Fruit fly (Drosophila melanogaster): ENCODE measurements around the gene mtTFB1.

The mtTFB1 gene

DNA sequence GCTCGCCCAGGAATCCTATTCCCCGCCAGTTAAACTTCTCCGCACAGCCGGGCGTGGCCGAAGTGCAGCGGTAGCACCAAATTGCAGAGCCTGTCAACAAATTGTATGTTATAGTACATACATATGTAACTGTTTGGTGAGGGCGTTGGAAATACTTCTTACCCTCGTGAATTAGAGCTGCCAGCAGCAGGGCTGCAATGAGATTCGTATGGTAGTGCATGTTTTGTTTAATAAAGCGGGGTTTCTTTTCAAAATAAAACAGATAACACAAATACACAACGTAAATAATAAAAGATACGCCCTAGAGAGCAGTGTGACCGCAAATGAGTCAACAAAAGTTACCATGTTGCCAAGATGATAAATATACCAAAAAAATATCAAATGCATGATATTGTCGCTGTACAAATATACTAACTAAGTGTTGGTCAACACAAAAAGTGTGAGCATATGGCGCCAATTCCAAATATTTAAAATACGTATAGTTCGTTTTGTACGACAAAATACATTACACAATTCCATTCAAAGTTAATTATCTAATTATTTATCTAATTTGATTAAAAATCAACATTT, 2.4 kb downstream of the mtTFB1 start, which contains the start of gene crim (continued):
- TF ChIP-seq Kr (GFP tag; optimal IDR thresholded peaks at IDR 0.05) (no peak), MTF-1 (GFP tag; optimal IDR thresholded peaks at IDR 0.05; ENCODE audit: borderline replicate concordance) (no peak), salm (tag; optimal IDR thresholded peaks at IDR 0.05) (no peak), grau (tag; optimal IDR thresholded peaks at IDR 0.05) (peak; percentile 2), CG4730 (GFP tag; IDR thresholded peaks at IDR 0.05) (no peak), Oli (tag; optimal IDR thresholded peaks at IDR 0.05) (no peak), Drgx (GFP tag; IDR thresholded peaks at IDR 0.05) (no peak), CG14965 (GFP tag; optimal IDR thresholded peaks at IDR 0.05; ENCODE audit: borderline replicate concordance) (no peak), rib (GFP tag; IDR thresholded peaks at IDR 0.05) (no peak), da (GFP tag; optimal IDR thresholded peaks at IDR 0.05) (no peak), Sox100B (GFP tag; optimal IDR thresholded peaks at IDR 0.05) (no peak), Doc2 (GFP tag; IDR thresholded peaks at IDR 0.05) (no peak), CG13424 (tag; optimal IDR thresholded peaks at IDR 0.05) (no peak), CG31388 (GFP tag; optimal IDR thresholded peaks at IDR 0.05) (no peak), fu2 (GFP tag; optimal IDR thresholded peaks at IDR 0.05) (no peak), CG14710 (tag; optimal IDR thresholded peaks at IDR 0.05) (peak; percentile 62), sim (GFP tag; IDR thresholded peaks at IDR 0.05) (no peak), CG17912 (GFP tag; optimal IDR thresholded peaks at IDR 0.05) (no peak), CTCF (GFP tag; optimal IDR thresholded peaks at IDR 0.05) (peak; percentile 18), Nf-YC (tag; optimal IDR thresholded peaks at IDR 0.05) (peak; percentile 28), Dbx (GFP tag; IDR thresholded peaks at IDR 0.05) (0 out of 3 replicates have a peak, but pooled peaks have one; percentile 14), E2f2 (GFP tag; IDR thresholded peaks at IDR 0.05) (peak; percentile 98), crc (GFP tag; optimal IDR thresholded peaks at IDR 0.05) (no peak), Dll (GFP tag; IDR thresholded peaks at IDR 0.05; ENCODE audit: partially characterized antibody) (no peak), Gsc (GFP tag; IDR thresholded peaks at IDR 0.05) (no peak), stc (GFP tag; IDR thresholded peaks at IDR 0.05) (no peak), cg (GFP tag; optimal IDR thresholded peaks at IDR 0.05) (no peak), CG32532 (GFP tag; IDR thresholded peaks at IDR 0.05) (no peak), Dfd (GFP tag; optimal IDR thresholded peaks at IDR 0.05) (no peak), H2.0 (GFP tag; IDR thresholded peaks at IDR 0.05) (no peak), lbe (GFP tag; optimal IDR thresholded peaks at IDR 0.05) (peak; percentile 34), Mes4 (GFP tag; optimal IDR thresholded peaks at IDR 0.05) (no peak), CG30020 (tag; optimal IDR thresholded peaks at IDR 0.05) (peak; percentile 21), unc-4 (GFP tag; IDR thresholded peaks at IDR 0.05; ENCODE audit: partially characterized antibody) (no peak), CG1024 (GFP tag; IDR thresholded peaks at IDR 0.05) (no peak), CG8290 (GFP tag; optimal IDR thresholded peaks at IDR 0.05) (no peak), CG8290 (tag; optimal IDR thresholded peaks at IDR 0.05) (peak in 1 of 2 experiments; percentile 52), CG12391 (tag; optimal IDR thresholded peaks at IDR 0.05) (peak; percentile 11), ATbp (GFP tag; optimal IDR thresholded peaks at IDR 0.05) (no peak), ab (GFP tag; optimal IDR thresholded peaks at IDR 0.05) (no peak), CG16863 (GFP tag; optimal IDR thresholded peaks at IDR 0.05) (no peak), Dad (GFP tag; optimal IDR thresholded peaks at IDR 0.05) (no peak), HLHmδ (GFP tag; optimal IDR thresholded peaks at IDR 0.05) (no peak), CG17385 (GFP tag; optimal IDR thresholded peaks at IDR 0.05) (no peak), CG12769 (tag; optimal IDR thresholded peaks at IDR 0.05) (no peak), Xrp1 (GFP tag; IDR thresholded peaks at IDR 0.05) (no peak), zen2 (GFP tag; IDR thresholded peaks at IDR 0.05; ENCODE audit: partially characterized antibody) (no peak), CG10462 (GFP tag; optimal IDR thresholded peaks at IDR 0.05) (no peak), Sry-β (GFP tag; optimal IDR thresholded peaks at IDR 0.05) (no peak), Bdp1 (GFP tag; optimal IDR thresholded peaks at IDR 0.05) (no peak), Ada2b (GFP tag; IDR thresholded peaks at IDR 0.05) (no peak), CG10654 (GFP tag; optimal IDR thresholded peaks at IDR 0.05) (no peak)

Data from whole organism, embryonic.